Worm (Caenorhabditis elegans): ENCODE results near the gene glb-4.

The glb-4 gene

DNA sequence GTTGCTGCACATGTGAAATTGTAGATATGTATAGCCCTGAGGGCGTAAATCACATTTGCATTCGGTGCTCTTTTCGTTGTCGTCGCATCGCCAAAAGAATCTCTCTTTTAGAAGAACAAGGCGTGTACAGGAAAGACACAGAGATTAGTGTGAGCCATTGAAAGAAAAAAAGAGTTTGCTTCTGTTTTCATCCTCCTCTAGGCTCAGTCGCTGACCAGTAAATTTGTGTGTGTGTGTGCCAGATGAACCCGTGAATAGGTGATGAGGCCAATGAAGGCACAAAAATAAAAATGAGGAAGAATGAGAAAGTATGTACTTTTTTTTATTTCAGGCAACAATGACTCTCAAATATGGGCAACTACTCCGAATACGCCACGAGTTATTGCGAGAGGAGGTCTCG is 1.4 kb upstream of the glb-4 start, which contains the start of gene mat-2:
Gene mat-2, plus strand, starts transcription at position 301 of the 400 bp plus-strand sequence.
- TF ChIP-seq ceh-9 (tag; optimal IDR thresholded peaks at IDR 0.05) (no peak), ceh-18 (tag; optimal IDR thresholded peaks at IDR 0.05) (no peak), rnt-1 (tag; optimal IDR thresholded peaks at IDR 0.05) (no peak), unc-86 (tag; optimal IDR thresholded peaks at IDR 0.05) (no peak), zip-5 (tag; optimal IDR thresholded peaks at IDR 0.05) (no peak), pros-1 (tag; optimal IDR thresholded peaks at IDR 0.05) (no peak), ceh-48 (tag; optimal IDR thresholded peaks at IDR 0.05) (no peak), pqm-1 (tag; optimal IDR thresholded peaks at IDR 0.05) (no peak), lim-6 (tag; optimal IDR thresholded peaks at IDR 0.05) (no peak), nhr-11 (tag; optimal IDR thresholded peaks at IDR 0.05) (no peak), ttx-3 (tag; optimal IDR thresholded peaks at IDR 0.05) (no peak), fkh-10 (GFP tag; optimal IDR thresholded peaks at IDR 0.05) (no peak), elt-4 (tag; optimal IDR thresholded peaks at IDR 0.05) (no peak)

DNA sequence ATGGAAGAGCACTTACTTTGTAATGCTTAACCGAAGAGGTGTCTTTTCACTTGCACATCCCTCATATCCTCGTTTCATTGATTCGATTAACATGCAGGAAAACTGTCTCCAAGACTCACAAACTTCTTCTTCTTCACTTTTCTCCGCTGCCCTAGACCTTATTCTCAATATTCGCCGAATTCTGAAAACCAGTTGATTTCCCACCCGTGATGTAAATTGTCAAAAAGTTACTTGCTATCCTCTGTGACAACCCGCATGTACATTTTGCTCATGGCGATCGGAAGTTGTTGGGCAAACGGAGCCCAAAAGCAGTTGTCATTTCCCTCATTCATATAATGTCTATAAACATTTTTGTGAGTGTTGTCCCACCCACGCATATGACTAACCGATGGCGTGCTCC is 588 bp downstream of the glb-4 start:
- TF ChIP-seq npax-4 (tag; optimal IDR thresholded peaks at IDR 0.05), result no peak
- no peak for TF ChIP-seq pax-1 (tag; optimal IDR thresholded peaks at IDR 0.05)
- TF ChIP-seq unc-42 (tag; optimal IDR thresholded peaks at IDR 0.05), result no peak
- no peak for TF ChIP-seq T23F11.4 (GFP tag; optimal IDR thresholded peaks at IDR 0.05)

DNA sequence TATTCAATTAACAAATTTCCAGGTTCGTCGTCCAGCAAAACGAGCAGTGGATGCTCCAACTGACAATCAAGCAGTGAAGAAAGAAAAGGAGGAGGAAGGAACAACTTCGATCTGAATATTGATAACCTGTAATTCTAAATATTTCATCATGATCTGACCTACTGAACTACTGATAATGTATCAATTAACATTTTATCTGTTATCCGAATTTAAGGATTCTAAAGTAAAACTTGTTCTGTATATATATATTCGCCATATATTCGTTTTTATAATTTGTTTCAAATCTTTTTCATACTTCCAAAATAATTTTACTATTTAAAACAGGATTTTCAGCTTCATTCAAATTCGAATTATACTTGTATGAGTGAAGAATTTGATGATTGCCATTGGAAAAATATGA is 3.2 kb downstream of the glb-4 start, which contains the start of gene apc-17:
Gene apc-17, plus strand, starts transcription at position 301 of the 400 bp plus-strand sequence.
- TF ChIP-seq pha-2 (tag; optimal IDR thresholded peaks at IDR 0.05) (no peak), C38D4.7 (GFP tag; optimal IDR thresholded peaks at IDR 0.05) (no peak), hlh-8 (tag; optimal IDR thresholded peaks at IDR 0.05) (no peak)

DNA sequence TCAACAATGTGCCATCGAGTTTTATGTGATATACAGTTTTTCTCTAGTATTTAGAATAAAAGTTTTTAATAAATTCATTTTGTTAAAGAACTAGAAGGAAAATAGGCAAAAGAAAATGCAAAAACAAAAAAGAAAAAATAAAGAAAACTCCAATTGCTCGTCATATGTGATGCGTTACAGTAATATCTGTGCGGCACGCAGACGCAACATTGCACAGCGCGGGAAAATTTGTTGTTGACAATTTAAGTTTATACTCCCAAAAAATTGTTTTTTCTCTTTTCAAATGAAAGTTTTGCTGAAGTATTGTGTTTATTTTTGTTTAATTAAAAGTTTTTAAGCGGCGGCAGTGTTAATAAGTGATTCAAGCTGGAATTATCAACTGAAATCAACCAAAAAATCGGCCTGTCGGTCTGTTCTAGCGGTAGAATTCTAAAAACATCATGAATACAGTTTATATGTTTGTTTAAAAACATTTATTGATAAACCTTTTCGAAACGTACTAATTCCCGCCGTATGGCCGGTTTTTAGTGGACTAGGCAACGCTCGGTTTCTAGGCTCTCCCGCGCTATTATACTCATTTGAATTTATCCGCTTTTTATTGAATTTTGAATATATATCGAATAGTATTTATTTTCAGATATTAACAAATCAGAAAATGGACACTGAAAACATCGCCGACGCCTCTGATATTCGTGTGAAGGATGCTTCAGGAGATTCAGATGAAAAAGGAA is 4.9 kb downstream of the glb-4 start, which contains the start of gene nasp-1:
Gene nasp-1, plus strand, starts transcription at position 632 of the 731 bp plus-strand sequence.
- no peak for TF ChIP-seq F13H6.1 (tag; optimal IDR thresholded peaks at IDR 0.05)
- no peak for TF ChIP-seq hlh-6 (tag; optimal IDR thresholded peaks at IDR 0.05)
- no peak for TF ChIP-seq rnt-1 (tag; optimal IDR thresholded peaks at IDR 0.05)
- no peak for TF ChIP-seq ceh-14 (tag; optimal IDR thresholded peaks at IDR 0.05)
- no peak for TF ChIP-seq nfya-1 (tag; optimal IDR thresholded peaks at IDR 0.05)
- TF ChIP-seq pat-9 (tag; optimal IDR thresholded peaks at IDR 0.05), result no peak
- no peak for TF ChIP-seq ceh-30 (tag; optimal IDR thresholded peaks at IDR 0.05)
- TF ChIP-seq npax-4 (tag; optimal IDR thresholded peaks at IDR 0.05), result no peak
- no peak for TF ChIP-seq unc-86 (tag; optimal IDR thresholded peaks at IDR 0.05)
- TF ChIP-seq ceh-48 (tag; optimal IDR thresholded peaks at IDR 0.05), result no peak
- no peak for TF ChIP-seq unc-42 (tag; optimal IDR thresholded peaks at IDR 0.05)
- TF ChIP-seq ceh-19 (GFP tag; optimal IDR thresholded peaks at IDR 0.05), result no peak
- TF ChIP-seq odd-2 (tag; optimal IDR thresholded peaks at IDR 0.05), result no peak

DNA sequence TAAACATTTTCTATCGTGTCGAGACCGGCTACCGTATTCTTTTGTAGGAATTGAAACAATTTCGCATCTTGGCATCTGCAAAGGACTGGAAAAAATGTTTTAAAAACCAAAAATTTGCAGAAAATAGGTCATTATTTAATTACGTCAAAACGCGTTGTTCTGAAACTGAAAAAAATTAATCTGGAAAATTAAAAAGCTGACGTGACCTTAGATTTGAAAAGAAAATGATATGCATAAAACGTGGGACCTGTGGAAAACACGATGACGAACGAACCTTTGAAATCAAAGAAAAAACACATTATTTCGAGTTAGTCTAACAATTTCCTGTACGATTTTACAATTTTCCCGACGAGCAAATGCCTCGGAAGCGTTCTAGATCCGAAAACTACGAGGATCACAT is 6.8 kb downstream of the glb-4 start, which contains the start of gene C09H10.9:
Gene C09H10.9, plus strand, starts transcription at position 301 of the 400 bp plus-strand sequence.
- TF ChIP-seq ttx-3 (tag; optimal IDR thresholded peaks at IDR 0.05), result no peak
- no peak for TF ChIP-seq ahr-1 (tag; optimal IDR thresholded peaks at IDR 0.05)
- TF ChIP-seq fkh-6 (tag; optimal IDR thresholded peaks at IDR 0.05), result no peak
- TF ChIP-seq C08G9.2 (tag; optimal IDR thresholded peaks at IDR 0.05), result no peak
- TF ChIP-seq ets-4 (tag; optimal IDR thresholded peaks at IDR 0.05), result no peak
- no peak for TF ChIP-seq che-1 (tag; optimal IDR thresholded peaks at IDR 0.05)
- TF ChIP-seq Y22D7AL.16 (tag; optimal IDR thresholded peaks at IDR 0.05), result no peak
- no peak for TF ChIP-seq ceh-30 (tag; optimal IDR thresholded peaks at IDR 0.05)
- no peak for TF ChIP-seq hlh-8 (tag; optimal IDR thresholded peaks at IDR 0.05)
- TF ChIP-seq unc-55 (GFP tag; optimal IDR thresholded peaks at IDR 0.05), result no peak
- TF ChIP-seq ceh-6 (GFP tag; optimal IDR thresholded peaks at IDR 0.05), result no peak
- no peak for TF ChIP-seq zip-5 (tag; optimal IDR thresholded peaks at IDR 0.05)
- no peak for TF ChIP-seq fax-1 (tag; optimal IDR thresholded peaks at IDR 0.05)
- TF ChIP-seq sox-4 (tag; optimal IDR thresholded peaks at IDR 0.05), result no peak
- TF ChIP-seq C38D4.7 (GFP tag; optimal IDR thresholded peaks at IDR 0.05), result no peak
- no peak for TF ChIP-seq mec-3 (tag; optimal IDR thresholded peaks at IDR 0.05; ENCODE audit: borderline replicate concordance)
- TF ChIP-seq sox-2 (GFP tag; IDR thresholded peaks at IDR 0.05), result no peak

All from whole organism, late embryonic.